Worm (Caenorhabditis elegans) whole organism, L4/young adult: ENCODE data around the gene wago-10.

Experiments
- W03F9.2 ChIP-seq: fragments of 150-350 bp; optimal IDR thresholded peaks from 2 replicates; lab custom pipeline; 2014; ENCODE audit warnings: missing biosample characterization, missing genetic modification characterization
- dao-5 ChIP-seq: sonication (generic microtip); optimal IDR thresholded peaks from 2 replicates; lab custom pipeline; 2016; ENCODE audit warnings: missing genotype, missing genetic modification characterization, moderate library complexity, missing compliant biosample characterization
- him-1 ChIP-seq: sonication (generic microtip); optimal IDR thresholded peaks from 2 replicates; lab custom pipeline; 2016; ENCODE audit warnings: missing genotype, missing genetic modification reagents, missing genetic modification characterization, missing compliant biosample characterization

Gene wago-10

ce11 chrV:373192-373591, 30.0 kb downstream of the wago-10 start:
- no peak for TF ChIP-seq him-1 (tag; lab: Kevin White, UChicago)
- no peak for TF ChIP-seq W03F9.2
- TF ChIP-seq dao-5 (tag; lab: Kevin White, UChicago) = no peak

- TF ChIP-seq him-1 (tag; lab: Kevin White, UChicago) = no peak
- TF ChIP-seq dao-5 (tag; lab: Kevin White, UChicago) = no peak
- no peak for TF ChIP-seq W03F9.2
These were observed 33.6 kb downstream of the wago-10 start for ce11 chrV:376790-377189.

ce11 chrV:378231-378630, 35.0 kb downstream of the wago-10 start:
- no peak for TF ChIP-seq dao-5 (tag; lab: Kevin White, UChicago)
- no peak for TF ChIP-seq him-1 (tag; lab: Kevin White, UChicago)
- TF ChIP-seq W03F9.2 = no peak

- TF ChIP-seq W03F9.2 (no peak), dao-5 (tag; lab: Kevin White, UChicago) (no peak), him-1 (tag; lab: Kevin White, UChicago) (no peak)
These were observed 37.0 kb downstream of the wago-10 start, which contains the start of gene mltn-8 for ce11 chrV:380186-380585. TSS of gene mltn-8 (minus strand) at chrV:380286.

- TF ChIP-seq dao-5 (tag; lab: Kevin White, UChicago) (no peak), him-1 (tag; lab: Kevin White, UChicago) (no peak), W03F9.2 (no peak)
These were observed 38.2 kb downstream of the wago-10 start, which contains the start of gene ZK6.8 for ce11 chrV:381227-381950. TSS of gene ZK6.8 (plus strand) at chrV:381908.

DNA sequence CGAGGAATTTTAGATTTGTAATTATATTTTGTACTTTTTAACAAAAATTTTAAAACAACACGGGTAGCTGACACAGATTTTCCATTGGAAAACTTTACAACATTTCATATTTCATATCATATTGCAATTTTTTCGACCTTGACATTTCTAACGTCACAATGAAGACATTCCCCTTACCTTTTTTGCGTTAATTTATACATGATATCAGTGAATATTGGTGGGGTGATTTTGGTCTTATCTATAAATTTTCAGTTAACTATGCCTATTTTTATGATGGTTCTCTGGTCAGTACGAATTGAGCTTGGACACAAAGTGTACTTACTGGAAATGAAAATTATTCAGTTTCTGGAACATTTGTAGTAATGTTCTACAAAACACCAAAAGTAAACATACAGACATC, 41.3 kb downstream of the wago-10 start:
- TF ChIP-seq W03F9.2 (no peak), him-1 (tag; lab: Kevin White, UChicago) (no peak), dao-5 (tag; lab: Kevin White, UChicago) (no peak)

DNA sequence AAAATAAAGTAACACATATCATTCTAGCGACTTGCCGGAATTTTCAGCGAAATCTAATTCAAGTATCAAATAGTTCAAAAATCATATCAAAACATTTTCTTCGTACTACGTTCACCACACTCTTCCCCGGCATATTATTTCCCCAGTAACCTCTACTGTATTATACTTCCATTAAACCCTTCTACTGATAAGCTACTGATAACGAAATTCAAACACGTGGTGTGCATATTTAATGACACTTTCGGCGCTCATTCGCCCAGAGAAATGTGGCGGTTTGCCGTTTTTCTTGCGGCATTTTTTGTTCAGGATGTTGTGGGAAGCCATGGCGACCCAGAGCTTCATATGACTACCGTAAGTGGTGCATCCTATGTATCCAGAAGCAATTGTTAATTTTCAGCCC, 42.3 kb downstream of the wago-10 start, which contains the start of gene lipl-5:
lipl-5 (plus strand) TSS at position 259 of the 400 bp plus-strand sequence.
- no peak for TF ChIP-seq dao-5 (tag; lab: Kevin White, UChicago)
- TF ChIP-seq W03F9.2 = no peak
- TF ChIP-seq him-1 (tag; lab: Kevin White, UChicago) = no peak

DNA sequence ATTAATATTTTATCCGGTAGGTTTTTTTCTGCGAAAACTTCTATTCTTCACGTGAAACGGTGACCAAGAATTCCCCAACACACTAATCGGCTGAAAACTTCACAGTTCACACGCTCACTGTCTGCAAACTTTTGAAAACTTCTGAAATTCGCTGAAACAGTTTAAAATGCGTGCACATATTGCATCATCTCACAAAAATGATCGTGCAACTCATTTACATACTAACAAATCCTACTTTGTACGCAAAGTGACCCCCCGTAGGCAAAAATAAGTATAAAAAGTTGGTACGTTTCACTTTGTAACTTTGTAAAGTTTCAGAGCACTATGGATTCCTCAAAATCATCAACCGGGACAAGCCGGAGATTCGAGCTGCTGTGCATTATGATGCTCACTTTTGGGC, 45.2 kb downstream of the wago-10 start, which contains the start of gene ZK6.6:
ZK6.6 (plus strand) TSS at position 301 of the 400 bp plus-strand sequence.
- no peak for TF ChIP-seq him-1 (tag; lab: Kevin White, UChicago)
- TF ChIP-seq W03F9.2 = no peak
- TF ChIP-seq dao-5 (tag; lab: Kevin White, UChicago) = no peak

DNA sequence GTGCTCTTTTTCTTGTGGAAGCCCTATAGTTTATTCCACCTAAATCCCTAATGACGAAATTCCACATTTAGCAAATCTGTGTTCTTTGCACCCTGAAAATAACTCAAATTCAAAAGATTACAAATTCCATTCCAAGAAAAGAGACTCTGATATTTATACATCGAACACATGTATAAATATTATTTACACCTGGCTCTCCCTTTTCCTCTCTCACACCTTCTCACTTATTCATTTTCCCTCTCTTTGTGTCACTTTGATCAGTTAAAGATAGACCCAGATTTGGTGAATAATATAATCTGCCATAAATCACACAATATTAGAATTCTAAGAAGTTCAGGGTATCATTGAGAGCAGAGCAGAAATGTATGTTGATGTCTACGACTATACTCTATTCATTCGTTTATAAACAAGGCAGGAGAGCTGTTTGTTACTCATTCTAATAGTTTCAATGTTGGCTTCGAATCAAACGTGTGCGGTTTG, 49.0 kb downstream of the wago-10 start, which contains the start of gene nhr-254:
nhr-254 (plus strand) TSS at position 430 of the 480 bp plus-strand sequence.
- no peak for TF ChIP-seq him-1 (tag; lab: Kevin White, UChicago)
- no peak for TF ChIP-seq dao-5 (tag; lab: Kevin White, UChicago)

DNA sequence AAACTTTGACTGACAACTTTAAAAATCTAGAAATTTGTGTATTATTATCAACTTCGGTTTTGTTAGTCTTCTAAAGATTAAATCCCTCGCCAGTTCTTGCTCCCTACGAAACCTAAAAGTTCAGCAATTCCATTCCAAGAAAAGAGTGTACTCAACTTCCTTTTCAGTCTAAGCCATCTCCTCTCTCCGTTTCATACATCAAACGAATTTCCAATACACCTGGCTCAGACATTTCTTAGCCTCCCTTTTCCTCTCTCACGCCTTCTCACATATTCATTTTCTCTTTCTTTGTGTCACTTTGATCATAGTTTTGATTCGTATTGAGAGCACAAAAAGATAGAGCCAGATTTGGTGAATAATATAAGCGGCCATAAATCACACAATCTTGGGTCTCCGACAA, 53.1 kb downstream of the wago-10 start, which contains the start of gene nhr-253:
nhr-253 (plus strand) TSS at position 285 of the 400 bp plus-strand sequence.
- TF ChIP-seq W03F9.2 (no peak), dao-5 (tag; lab: Kevin White, UChicago) (no peak), him-1 (tag; lab: Kevin White, UChicago) (no peak)
